Worm (Caenorhabditis elegans): ENCODE data around the gene Y15E3A.3.
A peak's percentile ranks its signal among the peaks of the same experiment; 100 is the strongest.

Y15E3A.3 gene

ce11 chrX:15325709-15326108 is at the start of gene Y15E3A.3:
Gene Y15E3A.3 (minus strand): TSS chrX:15325809.
- no peak for TF ChIP-seq ceh-16 (tag; optimal IDR thresholded peaks at IDR 0.05)
- TF ChIP-seq egl-5 (tag; optimal IDR thresholded peaks at IDR 0.05), result no peak
- TF ChIP-seq lin-39 (tag; optimal IDR thresholded peaks at IDR 0.05), result no peak
- TF ChIP-seq unc-62 (GFP tag; optimal IDR thresholded peaks at IDR 0.05), result no peak
- TF ChIP-seq fkh-10 (GFP tag; optimal IDR thresholded peaks at IDR 0.05), result no peak
- no peak for TF ChIP-seq skn-1 (tag; optimal IDR thresholded peaks at IDR 0.05)
- TF ChIP-seq ceh-9 (tag; optimal IDR thresholded peaks at IDR 0.05), result no peak
- TF ChIP-seq hmg-11 (tag; optimal IDR thresholded peaks at IDR 0.05), result no peak
- no peak for TF ChIP-seq elt-2 (tag; optimal IDR thresholded peaks at IDR 0.05)

ce11 chrX:15375299-15375698 is 49.7 kb upstream of the Y15E3A.3 start:
- peak; percentile 79 for TF ChIP-seq nhr-23 (tag; optimal IDR thresholded peaks at IDR 0.05)
- no peak for TF ChIP-seq hmg-11 (tag; optimal IDR thresholded peaks at IDR 0.05)
- no peak for TF ChIP-seq mdl-1 (tag; optimal IDR thresholded peaks at IDR 0.05)
- no peak for TF ChIP-seq zag-1 (tag; optimal IDR thresholded peaks at IDR 0.05)
- TF ChIP-seq ceh-16 (tag; optimal IDR thresholded peaks at IDR 0.05), result no peak
- peak; percentile 24 for TF ChIP-seq nfya-1 (tag; optimal IDR thresholded peaks at IDR 0.05; ENCODE audit: insufficient read depth)
- no peak for TF ChIP-seq pha-4 (tag; optimal IDR thresholded peaks at IDR 0.05)
- peak; percentile 72 to 97 (median 76) for TF ChIP-seq elt-3 (tag; optimal IDR thresholded peaks at IDR 0.05)
- TF ChIP-seq nhr-43 (tag; optimal IDR thresholded peaks at IDR 0.05; ENCODE audit: poor library complexity, severe bottlenecking), result peak; percentile 64
- no peak for TF ChIP-seq lin-39 (tag; optimal IDR thresholded peaks at IDR 0.05)
- TF ChIP-seq unc-39 (tag; optimal IDR thresholded peaks at IDR 0.05), result no peak
- TF ChIP-seq skn-1 (tag; optimal IDR thresholded peaks at IDR 0.05), result no peak

ce11 chrX:15374668-15375208 is 49.1 kb upstream of the Y15E3A.3 start:
- TF ChIP-seq elt-2 (tag; optimal IDR thresholded peaks at IDR 0.05) (no peak), ceh-28 (tag; optimal IDR thresholded peaks at IDR 0.05) (no peak), nhr-77 (tag; optimal IDR thresholded peaks at IDR 0.05) (no peak), pqm-1 (tag; optimal IDR thresholded peaks at IDR 0.05) (no peak), nhr-43 (tag; optimal IDR thresholded peaks at IDR 0.05; ENCODE audit: poor library complexity, severe bottlenecking) (peak; percentile 43), elt-1 (tag; optimal IDR thresholded peaks at IDR 0.05) (peak; percentile 27), nhr-25 (tag; optimal IDR thresholded peaks at IDR 0.05) (peak; percentile 68), daf-12 (tag; optimal IDR thresholded peaks at IDR 0.05) (no peak)

ce11 chrX:15373415-15374048 is 47.9 kb upstream of the Y15E3A.3 start:
- no peak for TF ChIP-seq unc-39 (tag; optimal IDR thresholded peaks at IDR 0.05)
- TF ChIP-seq snpc-4 (tag; optimal IDR thresholded peaks at IDR 0.05), result no peak
- no peak for TF ChIP-seq tbx-2 (tag; optimal IDR thresholded peaks at IDR 0.05)
- TF ChIP-seq mml-1 (tag; optimal IDR thresholded peaks at IDR 0.05), result no peak
- peak; percentile 48 for TF ChIP-seq fkh-10 (GFP tag; optimal IDR thresholded peaks at IDR 0.05)
- peak; percentile 33 for TF ChIP-seq nhr-23 (tag; optimal IDR thresholded peaks at IDR 0.05)
- TF ChIP-seq nhr-77 (tag; optimal IDR thresholded peaks at IDR 0.05), result no peak
- no peak for TF ChIP-seq zag-1 (tag; optimal IDR thresholded peaks at IDR 0.05)
- TF ChIP-seq eor-1 (tag; optimal IDR thresholded peaks at IDR 0.05), result no peak
- no peak for TF ChIP-seq lsy-12 (tag; optimal IDR thresholded peaks at IDR 0.05)
- no peak for TF ChIP-seq nhr-76 (tag; optimal IDR thresholded peaks at IDR 0.05)
- TF ChIP-seq pha-4 (tag; optimal IDR thresholded peaks at IDR 0.05), result peak; percentile 48
- TF ChIP-seq unc-62 (GFP tag; optimal IDR thresholded peaks at IDR 0.05), result peak; percentile 44
- peak; percentile 26 for TF ChIP-seq hmg-11 (tag; optimal IDR thresholded peaks at IDR 0.05)
- peak; percentile 88 for TF ChIP-seq elt-2 (tag; optimal IDR thresholded peaks at IDR 0.05)
- no peak for TF ChIP-seq mdl-1 (tag; optimal IDR thresholded peaks at IDR 0.05)
- TF ChIP-seq R02D3.7 (tag; optimal IDR thresholded peaks at IDR 0.05), result no peak
- no peak for TF ChIP-seq egl-5 (tag; optimal IDR thresholded peaks at IDR 0.05)
- TF ChIP-seq elt-1 (tag; optimal IDR thresholded peaks at IDR 0.05), result peak; percentile 54
- no peak for TF ChIP-seq nhr-25 (tag; optimal IDR thresholded peaks at IDR 0.05)
- TF ChIP-seq skn-1 (tag; optimal IDR thresholded peaks at IDR 0.05), result no peak
- no peak for TF ChIP-seq nhr-237 (tag; optimal IDR thresholded peaks at IDR 0.05)
- no peak for TF ChIP-seq nhr-43 (tag; optimal IDR thresholded peaks at IDR 0.05; ENCODE audit: poor library complexity, severe bottlenecking)
- TF ChIP-seq ceh-28 (tag; optimal IDR thresholded peaks at IDR 0.05), result no peak
- peak; percentile 57 for TF ChIP-seq nfya-1 (tag; optimal IDR thresholded peaks at IDR 0.05; ENCODE audit: insufficient read depth)
- no peak for TF ChIP-seq nhr-11 (tag; optimal IDR thresholded peaks at IDR 0.05)
- no peak for TF ChIP-seq elt-3 (tag; optimal IDR thresholded peaks at IDR 0.05)
- no peak for TF ChIP-seq fkh-2 (tag; optimal IDR thresholded peaks at IDR 0.05)
- peak; percentile 45 for TF ChIP-seq jun-1 (tag; optimal IDR thresholded peaks at IDR 0.05)
- peak; percentile 81 for TF ChIP-seq pqm-1 (tag; optimal IDR thresholded peaks at IDR 0.05)
- TF ChIP-seq egl-27 (tag; optimal IDR thresholded peaks at IDR 0.05), result no peak
- TF ChIP-seq aly-2 (tag; optimal IDR thresholded peaks at IDR 0.05), result no peak
- no peak for TF ChIP-seq ztf-4 (tag; optimal IDR thresholded peaks at IDR 0.05)
- TF ChIP-seq ZK546.5 (tag; optimal IDR thresholded peaks at IDR 0.05), result no peak
- no peak for TF ChIP-seq daf-12 (tag; optimal IDR thresholded peaks at IDR 0.05)
- TF ChIP-seq sea-2 (GFP tag; optimal IDR thresholded peaks at IDR 0.05), result no peak
- TF ChIP-seq nhr-28 (tag; optimal IDR thresholded peaks at IDR 0.05), result no peak
- no peak for TF ChIP-seq ama-1 (optimal IDR thresholded peaks at IDR 0.05)
- TF ChIP-seq fos-1 (tag; optimal IDR thresholded peaks at IDR 0.05), result no peak
